Worm (Caenorhabditis elegans) whole organism, young adult: Measurements from ENCODE around the gene C01C4.2.

Experiments
- B0019.2 ChIP-seq: fragments of 200-800 bp; sonication (Bioruptor generic); conservative IDR thresholded peaks from 2 replicates; pipeline ENCODE4 v1.3.6; 2022; ENCODE audit warnings: missing genetic modification reagents, missing genetic modification characterization, missing compliant biosample characterization
- C17E4.6 ChIP-seq: fragments of 200-800 bp; sonication (Bioruptor generic); IDR thresholded peaks from 2 replicates; pipeline ENCODE4 v1.3.6; 2022; ENCODE audit warnings: missing genetic modification reagents, missing genetic modification characterization, missing compliant biosample characterization
- D2030.7 ChIP-seq: fragments of 200-800 bp; sonication (Bioruptor generic); IDR thresholded peaks from 2 replicates; pipeline ENCODE4 v1.3.6; 2022; ENCODE audit warnings: missing genetic modification reagents, missing genetic modification characterization, missing compliant biosample characterization
- F23B12.7 ChIP-seq: sonication (generic microtip); optimal IDR thresholded peaks from 2 replicates; lab custom pipeline; 2017; ENCODE audit warnings: missing genetic modification characterization, mild to moderate bottlenecking, missing compliant biosample characterization, antibody characterized with exemption, moderate library complexity; ENCODE audit not compliant: insufficient read depth
- F33H1.4 ChIP-seq: fragments of 200-800 bp; sonication (Bioruptor generic); IDR thresholded peaks from 2 replicates; pipeline ENCODE4 v1.3.6; 2022; ENCODE audit warnings: missing genetic modification reagents, missing genetic modification characterization, missing compliant biosample characterization
- F37B4.10 ChIP-seq: fragments of 200-800 bp; sonication (Bioruptor generic); IDR thresholded peaks from 2 replicates; pipeline ENCODE4 v1.3.6; 2022; ENCODE audit warnings: missing genetic modification characterization, missing compliant biosample characterization
- F39B2.1 ChIP-seq: fragments of 200-800 bp; sonication (Bioruptor generic); IDR thresholded peaks from 2 replicates; pipeline ENCODE4 v1.3.6; 2022; ENCODE audit warnings: missing genetic modification reagents, missing genetic modification characterization, missing compliant biosample characterization
- F49E8.2 ChIP-seq: sonication (generic microtip); optimal IDR thresholded peaks from 3 replicates; lab custom pipeline; 2017; ENCODE audit warnings: missing genetic modification characterization, mild to moderate bottlenecking, missing compliant biosample characterization, antibody characterized with exemption, moderate library complexity; ENCODE audit not compliant: insufficient read depth
- F52B5.7 ChIP-seq: sonication (generic microtip); optimal IDR thresholded peaks from 2 replicates; lab custom pipeline; 2016; ENCODE audit warnings: mild to moderate bottlenecking, missing genetic modification characterization, missing compliant biosample characterization
- T07F8.4 ChIP-seq: sonication (generic microtip); optimal IDR thresholded peaks from 2 replicates; lab custom pipeline; 2016; ENCODE audit warnings: mild to moderate bottlenecking, missing genetic modification characterization, moderate library complexity, missing compliant biosample characterization
- T26A5.8 ChIP-seq: sonication (generic microtip); optimal IDR thresholded peaks from 2 replicates; lab custom pipeline; 2016; ENCODE audit warnings: missing genetic modification characterization, missing compliant biosample characterization
- Y56A3A.18 ChIP-seq: fragments of 200-800 bp; sonication (Bioruptor generic); IDR thresholded peaks from 2 replicates; pipeline ENCODE4 v1.3.6; 2022; ENCODE audit warnings: missing genetic modification reagents, missing genetic modification characterization, missing compliant biosample characterization
- akir-1 ChIP-seq: fragments of 200-800 bp; sonication (Bioruptor generic); optimal IDR thresholded peaks from 2 replicates; lab custom pipeline; 2018; ENCODE audit warnings: mild to moderate bottlenecking, missing genetic modification characterization, moderate library complexity, missing compliant biosample characterization
- aptf-2 ChIP-seq: fragments of 200-800 bp; sonication (Bioruptor generic); conservative IDR thresholded peaks from 2 replicates; pipeline ENCODE4 v1.3.6; 2022; ENCODE audit warnings: missing genetic modification reagents, missing genetic modification characterization, missing compliant biosample characterization
- bed-2 ChIP-seq: fragments of 200-800 bp; sonication (Bioruptor generic); IDR thresholded peaks from 2 replicates; pipeline ENCODE4 v1.3.6; 2022; ENCODE audit warnings: missing genetic modification reagents, missing genetic modification characterization, missing compliant biosample characterization
- ccch-3 ChIP-seq: fragments of 200-800 bp; sonication (Bioruptor generic); optimal IDR thresholded peaks from 2 replicates; lab custom pipeline; 2018; ENCODE audit warnings: mild to moderate bottlenecking, missing genetic modification characterization, missing compliant biosample characterization
- cebp-2 ChIP-seq: fragments of 200-800 bp; sonication (Bioruptor generic); IDR thresholded peaks from 2 replicates; pipeline ENCODE4 v1.3.6; 2022; ENCODE audit warnings: missing genetic modification characterization, missing compliant biosample characterization
- ceh-79 ChIP-seq: sonication (generic microtip); optimal IDR thresholded peaks from 2 replicates; lab custom pipeline; 2017; ENCODE audit warnings: mild to moderate bottlenecking, missing genetic modification characterization, missing compliant biosample characterization
- dpff-1 ChIP-seq: sonication (generic microtip); optimal IDR thresholded peaks from 2 replicates; lab custom pipeline; 2017; ENCODE audit warnings: mild to moderate bottlenecking, missing genetic modification characterization, missing compliant biosample characterization
- egl-18 ChIP-seq: fragments of 200-800 bp; sonication (Bioruptor generic); IDR thresholded peaks from 2 replicates; pipeline ENCODE4 v1.3.6; 2022; ENCODE audit warnings: missing genetic modification reagents, missing genetic modification characterization, missing compliant biosample characterization
- egl-44 ChIP-seq: fragments of 200-800 bp; sonication (Bioruptor generic); IDR thresholded peaks from 2 replicates; pipeline ENCODE4 v1.3.6; 2022; ENCODE audit warnings: missing genetic modification reagents, missing genetic modification characterization, missing compliant biosample characterization
- ets-4 ChIP-seq: fragments of 200-800 bp; sonication (Bioruptor generic); optimal IDR thresholded peaks from 2 replicates; lab custom pipeline; 2018; ENCODE audit warnings: mild to moderate bottlenecking, missing genetic modification characterization, missing compliant biosample characterization
- fkh-3 ChIP-seq: sonication (generic microtip); optimal IDR thresholded peaks from 2 replicates; lab custom pipeline; 2016; ENCODE audit warnings: mild to moderate bottlenecking, missing genetic modification characterization, missing compliant biosample characterization
- gei-17 ChIP-seq: fragments of 200-800 bp; sonication (Bioruptor generic); optimal IDR thresholded peaks from 2 replicates; lab custom pipeline; 2018; ENCODE audit warnings: mild to moderate bottlenecking, missing genetic modification characterization, missing compliant biosample characterization
- him-1 ChIP-seq: sonication (generic microtip); optimal IDR thresholded peaks from 2 replicates; lab custom pipeline; 2016; ENCODE audit warnings: missing genotype, missing genetic modification reagents, missing genetic modification characterization, missing compliant biosample characterization
- hmg-20 ChIP-seq: fragments of 200-800 bp; sonication (Bioruptor generic); IDR thresholded peaks from 2 replicates; pipeline ENCODE4 v1.3.6; 2022; ENCODE audit warnings: missing genetic modification reagents, missing genetic modification characterization, missing compliant biosample characterization
- let-607 ChIP-seq, 2 experiments: fragments of 200-800 bp in 1 of 2; sonication (Bioruptor generic) in 1 of 2; sonication (generic microtip) in 1 of 2; optimal IDR thresholded peaks; 2 replicates each; lab custom pipeline; 2016 to 2018; ENCODE audit warnings: mild to moderate bottlenecking in 2 of 2, missing compliant biosample characterization in 2 of 2, missing genetic modification characterization in 2 of 2, moderate library complexity in 2 of 2, missing genotype in 1 of 2
- lin-26 ChIP-seq: fragments of 200-800 bp; sonication (Bioruptor generic); IDR thresholded peaks from 2 replicates; pipeline ENCODE4 v1.3.6; 2022; ENCODE audit warnings: missing genetic modification reagents, missing genetic modification characterization, missing compliant biosample characterization
- lin-35 ChIP-seq, 3 experiments: fragments of 150-350 bp in 2 of 3; sonication (generic microtip) in 1 of 3; optimal IDR thresholded peaks; 2 replicates each; lab custom pipeline; 2014 to 2018; ENCODE audit warnings: missing biosample characterization in 3 of 3, missing genetic modification characterization in 3 of 3, missing genetic modification reagents in 3 of 3
- lir-1 ChIP-seq: fragments of 200-800 bp; sonication (Bioruptor generic); conservative IDR thresholded peaks from 2 replicates; pipeline ENCODE4 v1.3.6; 2022; ENCODE audit warnings: missing genetic modification reagents, missing genetic modification characterization, missing compliant biosample characterization
- madf-3 ChIP-seq: fragments of 200-800 bp; sonication (Bioruptor generic); IDR thresholded peaks from 2 replicates; pipeline ENCODE4 v1.3.6; 2022; ENCODE audit warnings: missing genetic modification reagents, missing genetic modification characterization, missing compliant biosample characterization
- madf-8 ChIP-seq: fragments of 200-800 bp; sonication (Bioruptor generic); conservative IDR thresholded peaks from 2 replicates; pipeline ENCODE4 v1.3.6; 2022; ENCODE audit warnings: missing genetic modification reagents, missing genetic modification characterization, missing compliant biosample characterization
- mel-28 ChIP-seq: sonication (generic microtip); optimal IDR thresholded peaks from 2 replicates; lab custom pipeline; 2016; ENCODE audit warnings: borderline replicate concordance, mild to moderate bottlenecking, missing genetic modification characterization, missing compliant biosample characterization
- nfyb-1 ChIP-seq: fragments of 200-800 bp; sonication (Bioruptor generic); IDR thresholded peaks from 2 replicates; pipeline ENCODE4 v1.3.6; 2022; ENCODE audit warnings: missing genetic modification reagents, missing genetic modification characterization, missing compliant biosample characterization
- nhr-179 ChIP-seq: sonication (generic microtip); optimal IDR thresholded peaks from 2 replicates; lab custom pipeline; 2016; ENCODE audit warnings: mild to moderate bottlenecking, missing genetic modification characterization, missing compliant biosample characterization
- rec-8 ChIP-seq, 2 experiments: sonication (generic microtip); optimal IDR thresholded peaks; 2 replicates each; lab custom pipeline; 2016; ENCODE audit warnings: mild to moderate bottlenecking in 2 of 2, missing genetic modification characterization in 2 of 2, missing genetic modification reagents in 2 of 2, missing genotype in 2 of 2, missing biosample characterization in 1 of 2, missing compliant biosample characterization in 1 of 2, moderate library complexity in 1 of 2
- repo-1 ChIP-seq: sonication (generic microtip); optimal IDR thresholded peaks from 2 replicates; lab custom pipeline; 2017; ENCODE audit warnings: mild to moderate bottlenecking, missing genetic modification characterization, missing compliant biosample characterization
- rpc-1 ChIP-seq, 2 experiments: fragments of 150-350 bp in 1 of 2; sonication (generic microtip) in 1 of 2; optimal IDR thresholded peaks; 2 replicates each; lab custom pipeline; 2014 to 2018; ENCODE audit warnings: missing biosample characterization in 1 of 2, missing genetic modification characterization in 1 of 2, missing genetic modification reagents in 1 of 2, missing genotype in 1 of 2
- sea-2 ChIP-seq: fragments of 200-800 bp; sonication (Bioruptor generic); IDR thresholded peaks from 2 replicates; pipeline ENCODE4 v1.3.6; 2022; ENCODE audit warnings: missing genetic modification characterization, missing compliant biosample characterization
- snpc-1.3 ChIP-seq: sonication (generic microtip); optimal IDR thresholded peaks from 2 replicates; lab custom pipeline; 2017; ENCODE audit warnings: missing genetic modification characterization, mild to moderate bottlenecking, missing compliant biosample characterization, antibody characterized with exemption, moderate library complexity, missing genotype, missing genetic modification reagents; ENCODE audit not compliant: insufficient read depth
- snpc-3.4 ChIP-seq: sonication (generic microtip); optimal IDR thresholded peaks from 2 replicates; lab custom pipeline; 2017; ENCODE audit warnings: missing genetic modification characterization, mild to moderate bottlenecking, missing compliant biosample characterization, antibody characterized with exemption, moderate library complexity, missing genotype, missing genetic modification reagents
- somi-1 ChIP-seq: fragments of 200-800 bp; sonication (Bioruptor generic); optimal IDR thresholded peaks from 2 replicates; lab custom pipeline; 2018; ENCODE audit warnings: mild to moderate bottlenecking, missing genetic modification characterization, missing compliant biosample characterization
- tbp1 ChIP-seq: fragments of 200-800 bp; sonication (Bioruptor generic); optimal IDR thresholded peaks from 2 replicates; lab custom pipeline; 2018; ENCODE audit warnings: mild to moderate bottlenecking, missing genetic modification characterization, missing compliant biosample characterization
- zfh-2 ChIP-seq: fragments of 200-800 bp; sonication (Bioruptor generic); conservative IDR thresholded peaks from 2 replicates; pipeline ENCODE4 v1.3.6; 2022; ENCODE audit warnings: missing genetic modification reagents, missing genetic modification characterization, missing compliant biosample characterization
- ztf-22 ChIP-seq: fragments of 200-800 bp; sonication (Bioruptor generic); optimal IDR thresholded peaks from 2 replicates; lab custom pipeline; 2018; ENCODE audit warnings: mild to moderate bottlenecking, missing genetic modification characterization, moderate library complexity, missing compliant biosample characterization
- ztf-6 ChIP-seq: fragments of 200-800 bp; sonication (Bioruptor generic); IDR thresholded peaks from 2 replicates; pipeline ENCODE4 v1.3.6; 2022; ENCODE audit warnings: missing genetic modification reagents, missing genetic modification characterization, missing compliant biosample characterization

C01C4.2 gene

DNA sequence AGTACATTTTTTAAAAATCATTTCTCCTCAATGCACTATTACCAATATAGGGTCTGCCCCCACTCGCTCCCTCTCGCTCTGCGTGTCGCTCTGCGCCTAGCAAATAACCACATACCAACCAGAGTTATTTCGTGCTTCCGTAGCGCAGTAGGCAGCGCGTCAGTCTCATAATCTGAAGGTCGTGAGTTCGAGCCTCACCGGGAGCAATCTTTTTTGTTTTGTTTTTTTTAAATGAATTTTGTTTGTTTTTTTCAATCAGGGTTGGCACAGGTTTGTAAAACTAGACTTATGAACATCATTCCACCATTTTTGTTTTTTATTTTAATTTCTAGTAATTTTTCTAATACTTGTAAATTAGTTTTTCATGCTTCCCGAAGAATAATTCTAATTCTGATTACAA, 17.3 kb upstream of the C01C4.2 start (continued):
- peak; percentile 70 for TF ChIP-seq egl-44 (GFP tag; lab: Robert Waterston, UW)
- TF ChIP-seq cebp-2 (GFP tag; lab: Robert Waterston, UW) = 0 out of 2 replicates have a peak, but pooled peaks have one; percentile 55
- peak; percentile 57; the same call in 1 of the 2 replicates for TF ChIP-seq aptf-2
- TF ChIP-seq C17E4.6 (GFP tag; lab: Robert Waterston, UW) = no peak
- no peak for TF ChIP-seq fkh-3 (tag; lab: Kevin White, UChicago)
- no peak; the same call in 1 of the 2 replicates for TF ChIP-seq ztf-6 (GFP tag; lab: Robert Waterston, UW)
- TF ChIP-seq hmg-20 (GFP tag; lab: Robert Waterston, UW) = peak; percentile 62; the same call in 1 of the 2 replicates
- peak; percentile 40; the same call in 1 of the 2 replicates for TF ChIP-seq B0019.2
- peak; percentile 74 to 79 for TF ChIP-seq rec-8 (tag; optimal IDR thresholded peaks at IDR 0.05; lab: Kevin White, UChicago)
- TF ChIP-seq repo-1 (tag; lab: Kevin White, UChicago) = peak; percentile 54
- TF ChIP-seq zfh-2 (GFP tag; lab: Robert Waterston, UW) = 0 out of 2 replicates have a peak, but pooled peaks have one; percentile 6
- TF ChIP-seq sea-2 (GFP tag; lab: Robert Waterston, UW) = 0 out of 2 replicates have a peak, but pooled peaks have one; percentile 34
- 0 out of 2 replicates have a peak, but pooled peaks have one; percentile 6 for TF ChIP-seq madf-3 (GFP tag; lab: Robert Waterston, UW)
- peak; percentile 75 for TF ChIP-seq F23B12.7 (tag; lab: Kevin White, UChicago)
- no peak for TF ChIP-seq F33H1.4 (GFP tag; lab: Robert Waterston, UW)
- TF ChIP-seq ztf-22 = peak; percentile 18
- TF ChIP-seq him-1 (tag; lab: Kevin White, UChicago) = peak; percentile 98
- peak; percentile 80 for TF ChIP-seq snpc-1.3
- peak; percentile 64 for TF ChIP-seq D2030.7 (GFP tag; lab: Robert Waterston, UW)
- TF ChIP-seq egl-18 = no peak
- no peak for TF ChIP-seq ets-4 (GFP tag; lab: Kevin White, UChicago)
- peak; percentile 99 for TF ChIP-seq tbp1
- no peak for TF ChIP-seq F39B2.1 (GFP tag; lab: Robert Waterston, UW)
- peak in 1 of 3 experiments; percentile 69 for TF ChIP-seq lin-35 (GFP tag; optimal IDR thresholded peaks at IDR 0.05; lab: Kevin White, UChicago)
- peak; percentile 16 for TF ChIP-seq ceh-79 (tag; lab: Kevin White, UChicago)
- peak; percentile 94 for TF ChIP-seq lin-26 (GFP tag; lab: Robert Waterston, UW)
- TF ChIP-seq ccch-3 (GFP tag; lab: Kevin White, UChicago) = no peak
- peak; percentile 95 for TF ChIP-seq rpc-1 (optimal IDR thresholded peaks at IDR 0.05; lab: Kevin White, UChicago)
- peak; percentile 97 for TF ChIP-seq rpc-1 (tag; optimal IDR thresholded peaks at IDR 0.05; lab: Kevin White, UChicago)
- TF ChIP-seq let-607 (tag; optimal IDR thresholded peaks at IDR 0.05; lab: Kevin White, UChicago) = peak; percentile 35 to 48
- peak; percentile 53 for TF ChIP-seq mel-28 (tag; lab: Kevin White, UChicago)
- peak; percentile 63 for TF ChIP-seq gei-17 (GFP tag; lab: Kevin White, UChicago)
- peak; percentile 56 for TF ChIP-seq akir-1 (GFP tag; lab: Kevin White, UChicago)
- TF ChIP-seq lir-1 (GFP tag; lab: Robert Waterston, UW) = peak; percentile 73; the same call in 1 of the 2 replicates
- TF ChIP-seq T26A5.8 (tag; lab: Kevin White, UChicago) = peak; percentile 58
- TF ChIP-seq F49E8.2 (tag; lab: Kevin White, UChicago) = no peak
- TF ChIP-seq madf-8 (GFP tag; lab: Robert Waterston, UW) = 0 out of 2 replicates have a peak, but pooled peaks have one; percentile 27
- TF ChIP-seq F37B4.10 (GFP tag; lab: Robert Waterston, UW) = 0 out of 2 replicates have a peak, but pooled peaks have one; percentile 75
- peak; percentile 73 for TF ChIP-seq F52B5.7 (tag; lab: Kevin White, UChicago)
- TF ChIP-seq dpff-1 (tag; lab: Kevin White, UChicago) = no peak
- TF ChIP-seq nhr-179 (tag; lab: Kevin White, UChicago) = peak; percentile 10
- TF ChIP-seq bed-2 (GFP tag; lab: Robert Waterston, UW) = no peak
- TF ChIP-seq nfyb-1 (GFP tag; lab: Robert Waterston, UW) = peak; percentile 83
- peak; percentile 77 for TF ChIP-seq snpc-3.4 (tag; lab: Kevin White, UChicago)
- peak; percentile 80; the same call in 1 of the 2 replicates for TF ChIP-seq Y56A3A.18 (GFP tag; lab: Robert Waterston, UW)
- peak; percentile 71 for TF ChIP-seq T07F8.4
- peak; percentile 76 for TF ChIP-seq somi-1 (GFP tag; lab: Kevin White, UChicago)
